In genomic region chrIII:10985559-10986036, ce11 we compare ENCODE assay signal across 4 worm cellular contexts.
TF ChIP-seq lines count a peak whose summit lies in the region.

Gene col-93 (minus strand): TSS chrIII:10985609.

TF ChIP-seq in whole organism, L1 larva, 84 proteins besides CTCF, POLR2A, EP300 and RAD21:
- TF ChIP-seq lin-35 (GFP tag; optimal IDR thresholded peaks at IDR 0.05; lab: Kevin White, UChicago) (no peak), nhr-76 (tag; optimal IDR thresholded peaks at IDR 0.05; lab: Kevin White, UChicago) (no peak), alr-1 (tag; optimal IDR thresholded peaks at IDR 0.05; lab: Kevin White, UChicago; ENCODE audit: borderline replicate concordance) (no peak), C34B4.2 (tag; optimal IDR thresholded peaks at IDR 0.05; lab: Kevin White, UChicago) (no peak), dpl-1 (GFP tag; optimal IDR thresholded peaks at IDR 0.05; lab: Kevin White, UChicago) (no peak), elt-3 (tag; optimal IDR thresholded peaks at IDR 0.05; lab: Kevin White, UChicago) (peak in 1 of 6 experiments; percentile 28), pag-3 (tag; optimal IDR thresholded peaks at IDR 0.05; lab: Kevin White, UChicago; ENCODE audit: borderline replicate concordance, insufficient read depth) (peak; percentile 86), nhr-85 (tag; lab: Kevin White, UChicago) (peak; percentile 79), ceh-82 (tag; optimal IDR thresholded peaks at IDR 0.05; lab: Kevin White, UChicago) (no peak)
TF ChIP-seq in whole organism, L1 larva: peak in this region for 3.

TF ChIP-seq in whole organism, L2 larva, 48 proteins besides CTCF, POLR2A, EP300 and RAD21:
- TF ChIP-seq blmp-1 (tag; optimal IDR thresholded peaks at IDR 0.05; lab: Kevin White, UChicago; ENCODE audit: insufficient read depth) (peak; percentile 24), dmd-4 (tag; optimal IDR thresholded peaks at IDR 0.05; lab: Kevin White, UChicago) (no peak), nhr-25 (tag; optimal IDR thresholded peaks at IDR 0.05; lab: Kevin White, UChicago) (peak; percentile 21), lin-13 (GFP tag; optimal IDR thresholded peaks at IDR 0.05; lab: Kevin White, UChicago) (no peak), C34F6.9 (tag; optimal IDR thresholded peaks at IDR 0.05; lab: Kevin White, UChicago) (no peak), elt-3 (tag; optimal IDR thresholded peaks at IDR 0.05; lab: Kevin White, UChicago) (no peak), fos-1 (tag; optimal IDR thresholded peaks at IDR 0.05; lab: Kevin White, UChicago) (no peak)

TF ChIP-seq in whole organism, L3 larva, 47 proteins besides CTCF, POLR2A, EP300 and RAD21:
- TF ChIP-seq pqm-1 (tag; optimal IDR thresholded peaks at IDR 0.05; lab: Kevin White, UChicago), result no peak
- no peak for TF ChIP-seq nhr-77 (tag; optimal IDR thresholded peaks at IDR 0.05; lab: Kevin White, UChicago)
- peak; percentile 86 for TF ChIP-seq nhr-25 (tag; optimal IDR thresholded peaks at IDR 0.05; lab: Kevin White, UChicago)
- TF ChIP-seq ceh-16 (tag; optimal IDR thresholded peaks at IDR 0.05; lab: Kevin White, UChicago), result no peak
- TF ChIP-seq elt-3 (tag; optimal IDR thresholded peaks at IDR 0.05; lab: Kevin White, UChicago), result peak in 1 of 3 experiments; percentile 49
- TF ChIP-seq unc-62 (GFP tag; optimal IDR thresholded peaks at IDR 0.05; lab: Kevin White, UChicago), result peak; percentile 14

TF ChIP-seq in whole organism, L4 larva, 104 proteins besides CTCF, POLR2A, EP300 and RAD21:
- no peak for TF ChIP-seq nhr-102 (tag; optimal IDR thresholded peaks at IDR 0.05; lab: Kevin White, UChicago)
- TF ChIP-seq tag-97 (GFP tag; IDR thresholded peaks at IDR 0.05; lab: Robert Waterston, UW), result no peak
- no peak for TF ChIP-seq ceh-28 (tag; optimal IDR thresholded peaks at IDR 0.05; lab: Kevin White, UChicago)
- TF ChIP-seq nhr-25 (tag; optimal IDR thresholded peaks at IDR 0.05; lab: Kevin White, UChicago; ENCODE audit: borderline replicate concordance, insufficient read depth), result peak; percentile 48
- no peak for TF ChIP-seq Y75B8A.6 (GFP tag; IDR thresholded peaks at IDR 0.05; lab: Robert Waterston, UW)
- no peak for TF ChIP-seq ztf-7 (tag; optimal IDR thresholded peaks at IDR 0.05; lab: Kevin White, UChicago)
- no peak for TF ChIP-seq daf-16 (GFP tag; optimal IDR thresholded peaks at IDR 0.05; lab: Kevin White, UChicago)
- TF ChIP-seq daf-16 (tag; optimal IDR thresholded peaks at IDR 0.05; lab: Kevin White, UChicago), result no peak
- no peak for TF ChIP-seq Y5F2A.4 (GFP tag; optimal IDR thresholded peaks at IDR 0.05; lab: Kevin White, UChicago)
- TF ChIP-seq Y48G9A.11 (GFP tag; IDR thresholded peaks at IDR 0.05; lab: Robert Waterston, UW), result no peak
- TF ChIP-seq arid-1 (GFP tag; conservative IDR thresholded peaks at IDR 0.05; lab: Robert Waterston, UW), result no peak
- TF ChIP-seq lsy-2 (tag; optimal IDR thresholded peaks at IDR 0.05; lab: Kevin White, UChicago), result no peak
- TF ChIP-seq nhr-6 (tag; optimal IDR thresholded peaks at IDR 0.05; lab: Kevin White, UChicago), result no peak
- no peak for TF ChIP-seq nhr-77 (tag; optimal IDR thresholded peaks at IDR 0.05; lab: Kevin White, UChicago)
- no peak for TF ChIP-seq lin-1 (GFP tag; IDR thresholded peaks at IDR 0.05; lab: Robert Waterston, UW)
- TF ChIP-seq nhr-10 (tag; optimal IDR thresholded peaks at IDR 0.05; lab: Kevin White, UChicago), result peak; percentile 67
- TF ChIP-seq pqm-1 (tag; optimal IDR thresholded peaks at IDR 0.05; lab: Kevin White, UChicago), result no peak
- peak; percentile 20 for TF ChIP-seq cey-2 (tag; optimal IDR thresholded peaks at IDR 0.05; lab: Kevin White, UChicago; ENCODE audit: borderline replicate concordance, insufficient read depth)
- TF ChIP-seq nhr-41 (GFP tag; IDR thresholded peaks at IDR 0.05; lab: Robert Waterston, UW), result no peak
- no peak for TF ChIP-seq daf-12 (tag; optimal IDR thresholded peaks at IDR 0.05; lab: Kevin White, UChicago)
- TF ChIP-seq F49E8.2 (tag; optimal IDR thresholded peaks at IDR 0.05; lab: Kevin White, UChicago; ENCODE audit: borderline replicate concordance), result no peak
- TF ChIP-seq unc-39 (tag; optimal IDR thresholded peaks at IDR 0.05; lab: Kevin White, UChicago), result no peak
- no peak for TF ChIP-seq hlh-30 (tag; optimal IDR thresholded peaks at IDR 0.05; lab: Kevin White, UChicago; ENCODE audit: insufficient read depth)
- TF ChIP-seq gei-8 (GFP tag; optimal IDR thresholded peaks at IDR 0.05; lab: Kevin White, UChicago), result no peak
- peak; percentile 21 for TF ChIP-seq dve-1 (tag; optimal IDR thresholded peaks at IDR 0.05; lab: Kevin White, UChicago; ENCODE audit: insufficient read depth)
- no peak for TF ChIP-seq egl-43 (GFP tag; IDR thresholded peaks at IDR 0.05; lab: Robert Waterston, UW)
- TF ChIP-seq zip-2 (tag; optimal IDR thresholded peaks at IDR 0.05; lab: Kevin White, UChicago), result no peak
- no peak for TF ChIP-seq mdl-1 (tag; optimal IDR thresholded peaks at IDR 0.05; lab: Kevin White, UChicago)
- no peak for TF ChIP-seq nhr-76 (tag; optimal IDR thresholded peaks at IDR 0.05; lab: Kevin White, UChicago)
- no peak for TF ChIP-seq attf-4 (tag; optimal IDR thresholded peaks at IDR 0.05; lab: Kevin White, UChicago)
- TF ChIP-seq Y105C5A.15 (GFP tag; IDR thresholded peaks at IDR 0.05; lab: Robert Waterston, UW), result no peak
- no peak for TF ChIP-seq ztf-11 (tag; optimal IDR thresholded peaks at IDR 0.05; lab: Kevin White, UChicago)
- TF ChIP-seq mdt-29 (GFP tag; IDR thresholded peaks at IDR 0.05; lab: Robert Waterston, UW), result no peak
- TF ChIP-seq hif-1 (tag; optimal IDR thresholded peaks at IDR 0.05; lab: Kevin White, UChicago), result no peak
- peak; percentile 12 for TF ChIP-seq mes-2 (tag; optimal IDR thresholded peaks at IDR 0.05; lab: Kevin White, UChicago; ENCODE audit: poor library complexity, severe bottlenecking)
- no peak for TF ChIP-seq F26F4.8 (GFP tag; conservative IDR thresholded peaks at IDR 0.05; lab: Robert Waterston, UW)
- TF ChIP-seq dpl-1 (GFP tag; optimal IDR thresholded peaks at IDR 0.05; lab: Kevin White, UChicago), result no peak
